Worm (Caenorhabditis elegans) whole organism, L4/young adult: ENCODE results near the gene clec-36.

ENCODE experiments used
- W03F9.2 ChIP-seq: fragments of 150-350 bp; optimal IDR thresholded peaks from 2 replicates; lab custom pipeline; 2014; ENCODE audit warnings: missing biosample characterization, missing genetic modification characterization
- dao-5 ChIP-seq: sonication (generic microtip); optimal IDR thresholded peaks from 2 replicates; lab custom pipeline; 2016; ENCODE audit warnings: missing genotype, missing genetic modification characterization, moderate library complexity, missing compliant biosample characterization
- him-1 ChIP-seq: sonication (generic microtip); optimal IDR thresholded peaks from 2 replicates; lab custom pipeline; 2016; ENCODE audit warnings: missing genotype, missing genetic modification reagents, missing genetic modification characterization, missing compliant biosample characterization

clec-36 gene

ce11 chrV:16857977-16858479, 9.6 kb upstream of the clec-36 start, which contains the start of the genes clec-31 and clec-22:
Gene clec-31, minus strand, starts transcription at chrV:16858077.
Gene clec-22, plus strand, starts transcription at chrV:16858429.
- TF ChIP-seq him-1 (tag; lab: Kevin White, UChicago) (no peak), W03F9.2 (tag; lab: Kevin White, UChicago) (no peak), dao-5 (tag; lab: Kevin White, UChicago) (no peak)

ce11 chrV:16853956-16854683, 5.7 kb upstream of the clec-36 start, which contains the start of the genes clec-35 and clec-27:
Gene clec-35, minus strand, starts transcription at chrV:16854056.
Gene clec-27, plus strand, starts transcription at chrV:16854633.
- TF ChIP-seq him-1 (tag; lab: Kevin White, UChicago) (no peak), W03F9.2 (tag; lab: Kevin White, UChicago) (no peak), dao-5 (tag; lab: Kevin White, UChicago) (no peak)

ce11 chrV:16852002-16852401, 3.6 kb upstream of the clec-36 start, which contains the start of gene clec-37:
Gene clec-37, minus strand, starts transcription at chrV:16852102.
- TF ChIP-seq him-1 (tag; lab: Kevin White, UChicago) (no peak), W03F9.2 (tag; lab: Kevin White, UChicago) (no peak), dao-5 (tag; lab: Kevin White, UChicago) (no peak)

- TF ChIP-seq W03F9.2 (tag; lab: Kevin White, UChicago) (no peak), him-1 (tag; lab: Kevin White, UChicago) (no peak), dao-5 (tag; lab: Kevin White, UChicago) (no peak)
Measured at ce11 chrV:16842941-16843340, 5.5 kb downstream of the clec-36 start, which contains the start of gene clec-25. Gene clec-25, plus strand, starts transcription at chrV:16843241.

- TF ChIP-seq W03F9.2 (tag; lab: Kevin White, UChicago) = no peak
- TF ChIP-seq dao-5 (tag; lab: Kevin White, UChicago) = no peak
- TF ChIP-seq him-1 (tag; lab: Kevin White, UChicago) = no peak
Measured at ce11 chrV:16840961-16841360, 7.4 kb downstream of the clec-36 start, which contains the start of gene clec-40. Gene clec-40, minus strand, starts transcription at chrV:16841061.

- TF ChIP-seq W03F9.2 (tag; lab: Kevin White, UChicago) = no peak
- no peak for TF ChIP-seq him-1 (tag; lab: Kevin White, UChicago)
- no peak for TF ChIP-seq dao-5 (tag; lab: Kevin White, UChicago)
Measured at ce11 chrV:16840283-16840682, 8.1 kb downstream of the clec-36 start.

- TF ChIP-seq him-1 (tag; lab: Kevin White, UChicago) (no peak), dao-5 (tag; lab: Kevin White, UChicago) (no peak), W03F9.2 (tag; lab: Kevin White, UChicago) (no peak)
Measured at ce11 chrV:16838435-16838834, 10.0 kb downstream of the clec-36 start.

- no peak for TF ChIP-seq dao-5 (tag; lab: Kevin White, UChicago)
- no peak for TF ChIP-seq him-1 (tag; lab: Kevin White, UChicago)
Measured at ce11 chrV:16836100-16836499, 12.3 kb downstream of the clec-36 start.

- TF ChIP-seq him-1 (tag; lab: Kevin White, UChicago) (no peak), dao-5 (tag; lab: Kevin White, UChicago) (no peak), W03F9.2 (tag; lab: Kevin White, UChicago) (no peak)
Measured at ce11 chrV:16834989-16835388, 13.4 kb downstream of the clec-36 start, which contains the start of gene tni-3. Gene tni-3, minus strand, starts transcription at chrV:16835128.

- no peak for TF ChIP-seq W03F9.2 (tag; lab: Kevin White, UChicago)
Measured at ce11 chrV:16833672-16834071, 14.7 kb downstream of the clec-36 start.

- TF ChIP-seq W03F9.2 (tag; lab: Kevin White, UChicago) = no peak
- TF ChIP-seq dao-5 (tag; lab: Kevin White, UChicago) = no peak
- no peak for TF ChIP-seq him-1 (tag; lab: Kevin White, UChicago)
Measured at ce11 chrV:16832865-16833264, 15.5 kb downstream of the clec-36 start, which contains the start of gene phy-3. Gene phy-3, plus strand, starts transcription at chrV:16833165.

ce11 chrV:16831921-16832320, 16.5 kb downstream of the clec-36 start, which contains the start of gene srh-215:
Gene srh-215, minus strand, starts transcription at chrV:16832021.
- TF ChIP-seq dao-5 (tag; lab: Kevin White, UChicago) = no peak
- no peak for TF ChIP-seq him-1 (tag; lab: Kevin White, UChicago)
- TF ChIP-seq W03F9.2 (tag; lab: Kevin White, UChicago) = no peak

- no peak for TF ChIP-seq W03F9.2 (tag; lab: Kevin White, UChicago)
- TF ChIP-seq dao-5 (tag; lab: Kevin White, UChicago) = no peak
- TF ChIP-seq him-1 (tag; lab: Kevin White, UChicago) = no peak
Measured at ce11 chrV:16831310-16831709, 17.1 kb downstream of the clec-36 start.
